Worm (Caenorhabditis elegans) whole organism, L4 larva: ENCODE results near the gene str-39.

ENCODE experiments used
- F37D6.2 ChIP-seq: sonication (generic microtip); optimal IDR thresholded peaks from 2 replicates; lab custom pipeline; 2016; ENCODE audit warnings: mild to moderate bottlenecking, missing genetic modification characterization, missing compliant biosample characterization
- T26A8.4 ChIP-seq: fragments of 200-800 bp; sonication (Bioruptor generic); IDR thresholded peaks from 2 replicates; pipeline ENCODE4 v1.3.6; 2022; ENCODE audit warnings: missing genetic modification characterization, missing compliant biosample characterization
- Y48G9A.11 ChIP-seq: fragments of 200-800 bp; sonication (Bioruptor generic); IDR thresholded peaks from 2 replicates; pipeline ENCODE4 v1.3.6; 2022; ENCODE audit warnings: missing genetic modification reagents, missing genetic modification characterization, missing compliant biosample characterization
- Y5F2A.4 ChIP-seq: fragments of 200-800 bp; sonication (Bioruptor generic); optimal IDR thresholded peaks from 2 replicates; lab custom pipeline; 2018; ENCODE audit warnings: mild to moderate bottlenecking, missing genetic modification characterization, missing compliant biosample characterization
- Y75B8A.6 ChIP-seq: fragments of 200-800 bp; sonication (Bioruptor generic); IDR thresholded peaks from 2 replicates; pipeline ENCODE4 v1.3.6; 2022; ENCODE audit warnings: missing genetic modification reagents, missing genetic modification characterization, missing compliant biosample characterization
- ZK337.2 ChIP-seq: fragments of 200-800 bp; sonication (Bioruptor generic); IDR thresholded peaks from 2 replicates; pipeline ENCODE4 v1.3.6; 2022; ENCODE audit warnings: missing genetic modification reagents, missing genetic modification characterization, missing compliant biosample characterization
- ceh-62 ChIP-seq: sonication (generic microtip); optimal IDR thresholded peaks from 2 replicates; lab custom pipeline; 2017; ENCODE audit warnings: missing biosample characterization, missing genetic modification characterization
- ceh-82 ChIP-seq: sonication (generic microtip); optimal IDR thresholded peaks from 2 replicates; lab custom pipeline; 2017; ENCODE audit warnings: missing biosample characterization, missing genetic modification characterization
- daf-16 ChIP-seq, 3 experiments: sonication (generic microtip); optimal IDR thresholded peaks; 2 replicates each; lab custom pipeline; 2016 to 2017; ENCODE audit warnings: missing genetic modification characterization in 3 of 3, missing genetic modification reagents in 3 of 3, mild to moderate bottlenecking in 2 of 3, missing compliant biosample characterization in 2 of 3, missing biosample characterization in 1 of 3, moderate library complexity in 1 of 3
- daf-19 ChIP-seq: fragments of 200-800 bp; sonication (Bioruptor generic); conservative IDR thresholded peaks from 2 replicates; pipeline ENCODE4 v1.3.6; 2022; ENCODE audit warnings: missing genetic modification characterization, missing compliant biosample characterization
- dmd-6 ChIP-seq: fragments of 200-800 bp; sonication (Bioruptor generic); IDR thresholded peaks from 2 replicates; pipeline ENCODE4 v1.3.6; 2022; ENCODE audit warnings: missing genetic modification reagents, missing genetic modification characterization, missing compliant biosample characterization
- dmd-9 ChIP-seq: fragments of 200-800 bp; sonication (Bioruptor generic); IDR thresholded peaks from 2 replicates; pipeline ENCODE4 v1.3.6; 2022; ENCODE audit warnings: missing genetic modification reagents, missing genetic modification characterization, missing compliant biosample characterization
- dpl-1 ChIP-seq: fragments of 150-350 bp; optimal IDR thresholded peaks from 2 replicates; lab custom pipeline; 2014; ENCODE audit warnings: missing biosample characterization, missing genetic modification reagents, missing genetic modification characterization
- duxl-1 ChIP-seq: sonication (generic microtip); optimal IDR thresholded peaks from 2 replicates; lab custom pipeline; 2016; ENCODE audit warnings: mild to moderate bottlenecking, missing genetic modification characterization, moderate library complexity, missing compliant biosample characterization; ENCODE audit not compliant: poor library complexity
- dve-1 ChIP-seq: sonication (generic microtip); optimal IDR thresholded peaks from 2 replicates; lab custom pipeline; 2017; ENCODE audit warnings: antibody characterized with exemption, mild to moderate bottlenecking, missing genetic modification characterization, missing compliant biosample characterization; ENCODE audit not compliant: insufficient read depth
- fkh-10 ChIP-seq: fragments of 150-350 bp; optimal IDR thresholded peaks from 2 replicates; lab custom pipeline; 2014; ENCODE audit warnings: missing biosample characterization, missing genetic modification reagents, missing genetic modification characterization
- gei-8 ChIP-seq: fragments of 200-800 bp; sonication (Bioruptor generic); optimal IDR thresholded peaks from 2 replicates; lab custom pipeline; 2018; ENCODE audit warnings: mild to moderate bottlenecking, missing genetic modification characterization, missing compliant biosample characterization
- hif-1 ChIP-seq, 2 experiments: sonication (generic microtip); optimal IDR thresholded peaks; 2 replicates each; lab custom pipeline; 2016 to 2017; ENCODE audit warnings: missing compliant biosample characterization in 2 of 2, missing genetic modification characterization in 2 of 2, missing genetic modification reagents in 2 of 2, missing genotype in 2 of 2, mild to moderate bottlenecking in 1 of 2
- lin-1 ChIP-seq: fragments of 200-800 bp; sonication (Bioruptor generic); IDR thresholded peaks from 2 replicates; pipeline ENCODE4 v1.3.6; 2022; ENCODE audit warnings: missing genetic modification reagents, missing genetic modification characterization, missing compliant biosample characterization
- madf-9 ChIP-seq: fragments of 200-800 bp; sonication (Bioruptor generic); conservative IDR thresholded peaks from 2 replicates; pipeline ENCODE4 v1.3.6; 2022; ENCODE audit warnings: missing genetic modification reagents, missing genetic modification characterization, missing compliant biosample characterization
- mdt-29 ChIP-seq: fragments of 200-800 bp; sonication (Bioruptor generic); IDR thresholded peaks from 2 replicates; pipeline ENCODE4 v1.3.6; 2022; ENCODE audit warnings: missing genetic modification reagents, missing genetic modification characterization, missing compliant biosample characterization
- mep-1 ChIP-seq: fragments of 150-350 bp; sonication (generic microtip); optimal IDR thresholded peaks from 3 replicates; lab custom pipeline; 2014; ENCODE audit warnings: missing biosample characterization, missing genetic modification characterization
- nhr-28 ChIP-seq: fragments of 150-350 bp; optimal IDR thresholded peaks from 2 replicates; lab custom pipeline; 2014; ENCODE audit warnings: missing biosample characterization, missing genetic modification characterization
- nhr-42 ChIP-seq: fragments of 200-800 bp; sonication (Bioruptor generic); IDR thresholded peaks from 2 replicates; pipeline ENCODE4 v1.3.6; 2022; ENCODE audit warnings: missing genetic modification characterization, missing compliant biosample characterization
- nhr-48 ChIP-seq: sonication (generic microtip); optimal IDR thresholded peaks from 2 replicates; lab custom pipeline; 2016; ENCODE audit warnings: mild to moderate bottlenecking, missing genetic modification characterization, missing compliant biosample characterization
- nhr-77 ChIP-seq: fragments of 150-350 bp; optimal IDR thresholded peaks from 2 replicates; lab custom pipeline; 2014; ENCODE audit warnings: missing biosample characterization, missing genetic modification characterization
- pha-4 ChIP-seq, 2 experiments: fragments of 150-350 bp in 1 of 2; fragments of 200-800 bp in 1 of 2; sonication (Bioruptor generic) in 1 of 2; IDR thresholded peaks in 1 of 2; optimal IDR thresholded peaks in 1 of 2; 2 replicates each; pipeline versions ENCODE4 v1.3.6 to Lab custom; 2014 to 2022; ENCODE audit warnings: missing genetic modification characterization in 2 of 2, missing genetic modification reagents in 2 of 2, missing biosample characterization in 1 of 2, missing compliant biosample characterization in 1 of 2
- php-3 ChIP-seq: fragments of 200-800 bp; sonication (Bioruptor generic); IDR thresholded peaks from 2 replicates; pipeline ENCODE4 v1.3.6; 2022; ENCODE audit warnings: missing genetic modification reagents, missing genetic modification characterization, missing compliant biosample characterization
- pqm-1 ChIP-seq: sonication (generic microtip); optimal IDR thresholded peaks from 2 replicates; lab custom pipeline; 2017; ENCODE audit warnings: missing biosample characterization, missing genetic modification characterization
- rbr-2 ChIP-seq: sonication (generic microtip); optimal IDR thresholded peaks from 2 replicates; lab custom pipeline; 2016; ENCODE audit warnings: missing genotype, missing genetic modification characterization, missing compliant biosample characterization
- sdz-12 ChIP-seq: fragments of 200-800 bp; sonication (Bioruptor generic); optimal IDR thresholded peaks from 2 replicates; lab custom pipeline; 2018; ENCODE audit warnings: mild to moderate bottlenecking, missing genetic modification characterization, missing compliant biosample characterization
- skn-1 ChIP-seq: fragments of 150-350 bp; optimal IDR thresholded peaks from 2 replicates; lab custom pipeline; 2014; ENCODE audit warnings: missing biosample characterization, missing genetic modification characterization
- spr-3 ChIP-seq: fragments of 200-800 bp; sonication (Bioruptor generic); optimal IDR thresholded peaks from 2 replicates; lab custom pipeline; 2018; ENCODE audit warnings: mild to moderate bottlenecking, missing genetic modification characterization, missing compliant biosample characterization
- tag-97 ChIP-seq: fragments of 200-800 bp; sonication (Bioruptor generic); IDR thresholded peaks from 2 replicates; pipeline ENCODE4 v1.3.6; 2022; ENCODE audit warnings: missing genetic modification characterization, missing compliant biosample characterization
- tra-1 ChIP-seq: fragments of 200-800 bp; sonication (Bioruptor generic); IDR thresholded peaks from 2 replicates; pipeline ENCODE4 v1.3.6; 2022; ENCODE audit warnings: missing genetic modification reagents, missing genetic modification characterization, missing compliant biosample characterization
- vab-7 ChIP-seq: fragments of 200-800 bp; sonication (Bioruptor generic); IDR thresholded peaks from 2 replicates; pipeline ENCODE4 v1.3.6; 2022; ENCODE audit warnings: missing genetic modification reagents, missing genetic modification characterization, missing compliant biosample characterization
- ztf-11 ChIP-seq: fragments of 150-350 bp; optimal IDR thresholded peaks from 2 replicates; lab custom pipeline; 2014; ENCODE audit warnings: missing biosample characterization, missing genetic modification characterization

str-39 gene

DNA sequence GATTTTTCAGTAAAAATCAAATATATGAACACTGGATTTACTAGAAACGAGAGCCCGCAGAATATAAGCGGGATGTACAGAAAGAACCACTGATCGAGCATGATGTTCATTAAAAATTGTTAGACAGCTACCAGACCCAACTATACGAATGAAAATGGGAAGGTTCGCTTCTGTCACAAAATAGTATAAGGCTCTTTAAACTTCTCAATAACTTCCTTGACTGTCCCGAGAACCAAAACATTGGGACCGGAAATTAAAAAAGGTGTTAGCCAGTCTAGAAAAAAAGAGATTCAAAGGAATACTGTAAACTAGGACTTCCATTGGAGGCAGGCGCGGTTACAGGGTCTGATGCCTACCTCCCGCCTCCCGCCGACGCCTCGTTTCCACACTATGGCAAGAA, 21.9 kb downstream of the str-39 start, which contains the start of gene srj-55:
Gene srj-55, minus strand, starts transcription at position 101 of the 400 bp plus-strand sequence.
- TF ChIP-seq Y75B8A.6, result no peak
- TF ChIP-seq spr-3 (GFP tag; lab: Kevin White, UChicago), result no peak
- no peak for TF ChIP-seq ZK337.2
- TF ChIP-seq Y48G9A.11 (GFP tag; lab: Robert Waterston, UW), result no peak
- no peak for TF ChIP-seq madf-9
- TF ChIP-seq sdz-12, result no peak
- no peak for TF ChIP-seq mdt-29
- no peak for TF ChIP-seq ztf-11 (tag; lab: Kevin White, UChicago)
- TF ChIP-seq T26A8.4 (GFP tag; lab: Robert Waterston, UW), result no peak
- no peak for TF ChIP-seq tag-97 (GFP tag; lab: Robert Waterston, UW)
- TF ChIP-seq nhr-77 (tag; lab: Kevin White, UChicago), result no peak
- no peak for TF ChIP-seq skn-1
- TF ChIP-seq dve-1 (tag; lab: Kevin White, UChicago), result no peak
- no peak for TF ChIP-seq Y5F2A.4 (GFP tag; lab: Kevin White, UChicago)
- TF ChIP-seq rbr-2 (tag; lab: Kevin White, UChicago), result no peak

ce11 chrV:2855473-2855872, 24.2 kb downstream of the str-39 start, which contains the start of gene srj-57:
Gene srj-57, minus strand, starts transcription at chrV:2855573.
- TF ChIP-seq fkh-10 (GFP tag; lab: Kevin White, UChicago), result no peak
- no peak for TF ChIP-seq tag-97 (GFP tag; lab: Robert Waterston, UW)
- TF ChIP-seq dmd-6, result no peak
- TF ChIP-seq gei-8 (GFP tag; lab: Kevin White, UChicago), result no peak
- TF ChIP-seq mep-1 (tag; lab: Kevin White, UChicago), result no peak
- TF ChIP-seq duxl-1 (tag; lab: Kevin White, UChicago), result no peak
- no peak for TF ChIP-seq pha-4 (GFP tag; IDR thresholded peaks at IDR 0.05; lab: Robert Waterston, UW)
- no peak for TF ChIP-seq pha-4 (tag; optimal IDR thresholded peaks at IDR 0.05; lab: Kevin White, UChicago)
- TF ChIP-seq hif-1 (tag; optimal IDR thresholded peaks at IDR 0.05; lab: Kevin White, UChicago), result no peak
- no peak for TF ChIP-seq sdz-12
- no peak for TF ChIP-seq F37D6.2 (tag; lab: Kevin White, UChicago)
- no peak for TF ChIP-seq tra-1 (GFP tag; lab: Robert Waterston, UW)
- TF ChIP-seq lin-1, result no peak

ce11 chrV:2849071-2849470, 30.6 kb downstream of the str-39 start, which contains the start of gene ugt-53:
Gene ugt-53, plus strand, starts transcription at chrV:2849343.
- TF ChIP-seq nhr-28 (tag; lab: Kevin White, UChicago) (peak; percentile 84), dmd-6 (peak; percentile 90), pqm-1 (tag; lab: Kevin White, UChicago) (peak; percentile 43), daf-16 (GFP tag; optimal IDR thresholded peaks at IDR 0.05; lab: Kevin White, UChicago) (no peak), daf-16 (tag; optimal IDR thresholded peaks at IDR 0.05; lab: Kevin White, UChicago) (peak; percentile 45), dpl-1 (GFP tag; lab: Kevin White, UChicago) (no peak), ceh-62 (tag; lab: Kevin White, UChicago) (no peak), php-3 (GFP tag; lab: Robert Waterston, UW) (peak; percentile 70), vab-7 (GFP tag; lab: Robert Waterston, UW) (no peak), dmd-9 (no peak), ceh-82 (no peak), Y5F2A.4 (GFP tag; lab: Kevin White, UChicago) (no peak), nhr-48 (tag; lab: Kevin White, UChicago) (no peak), daf-19 (GFP tag; lab: Robert Waterston, UW) (no peak), nhr-42 (GFP tag; lab: Robert Waterston, UW) (no peak), sdz-12 (no peak)
